Fruit fly (Drosophila melanogaster) whole organism, embryonic: Measurements from ENCODE around the gene CG15027.
A peak's percentile ranks its signal among the peaks of the same experiment; 100 is the strongest.

Experiments used
- CG13123 ChIP-seq: fragments of 200-800 bp; sonication (Bioruptor generic); optimal IDR thresholded peaks from 2 replicates; lab custom pipeline; 2016; ENCODE audit warnings: missing biosample characterization, missing genetic modification characterization
- CG17568 ChIP-seq: fragments of 200-800 bp; sonication (Bioruptor generic); optimal IDR thresholded peaks from 2 replicates; lab custom pipeline; 2018; ENCODE audit warnings: missing biosample characterization, mild to moderate bottlenecking, missing genetic modification characterization, moderate library complexity
- CG8388 ChIP-seq: fragments of 200-800 bp; sonication (Bioruptor generic); optimal IDR thresholded peaks from 2 replicates; lab custom pipeline; 2019; ENCODE audit warnings: missing biosample characterization, mild to moderate bottlenecking, missing genetic modification characterization, moderate library complexity
- Nf-YA ChIP-seq: fragments of 200-800 bp; sonication (Bioruptor generic); IDR thresholded peaks from 2 replicates; pipeline ENCODE4 v1.3.6; 2022; ENCODE audit warnings: missing biosample characterization, missing genetic modification characterization
- en ChIP-seq: fragments of 200-800 bp; sonication (Bioruptor generic); optimal IDR thresholded peaks from 2 replicates; lab custom pipeline; 2016; ENCODE audit warnings: missing biosample characterization, missing genetic modification characterization
- lab ChIP-seq: fragments of 200-800 bp; sonication (Bioruptor generic); optimal IDR thresholded peaks from 3 replicates; lab custom pipeline; 2017; ENCODE audit warnings: missing biosample characterization, missing genetic modification characterization, mild to moderate bottlenecking, moderate library complexity, missing genetic modification reagents
- org-1 ChIP-seq: fragments of 200-800 bp; sonication (Bioruptor generic); optimal IDR thresholded peaks from 2 replicates; lab custom pipeline; 2017; ENCODE audit warnings: missing biosample characterization, missing genetic modification characterization

dm6 chrX:15121714-15122113 is 36.1 kb upstream of the CG15027 start:
- peak; percentile 30 for TF ChIP-seq CG8388 (GFP tag; lab: Kevin White, UChicago)
- no peak for TF ChIP-seq lab (GFP tag; lab: Kevin White, UChicago)
- TF ChIP-seq CG13123, result no peak
- TF ChIP-seq en, result no peak
- no peak for TF ChIP-seq org-1
- no peak for TF ChIP-seq Nf-YA (GFP tag; lab: Robert Waterston, UW)
- no peak for TF ChIP-seq CG17568 (GFP tag; lab: Kevin White, UChicago)
